Worm (Caenorhabditis elegans): ENCODE measurements around the gene sqt-3.

ce11 chrV:12395699-12396098 lies 43.2 kb downstream of the sqt-3 start, which contains the start of gene twk-14:
- TF ChIP-seq blmp-1 (tag; optimal IDR thresholded peaks at IDR 0.05; ENCODE audit: insufficient read depth) (no peak), aly-2 (tag; optimal IDR thresholded peaks at IDR 0.05) (no peak), nhr-21 (tag; optimal IDR thresholded peaks at IDR 0.05) (no peak), ceh-82 (tag; optimal IDR thresholded peaks at IDR 0.05) (no peak), lin-39 (tag; optimal IDR thresholded peaks at IDR 0.05) (no peak), nhr-12 (tag; optimal IDR thresholded peaks at IDR 0.05) (no peak)

Data from whole organism, L2 larva.